Fruit fly (Drosophila melanogaster) whole organism, embryonic: ENCODE results near the gene CG33098.

Experiments used
- CG10147 ChIP-seq: fragments of 200-800 bp; sonication (Bioruptor generic); optimal IDR thresholded peaks from 2 replicates; lab custom pipeline; 2019; ENCODE audit warnings: missing biosample characterization, mild to moderate bottlenecking, missing genetic modification characterization, moderate library complexity
- CG10462 ChIP-seq: fragments of 200-800 bp; sonication (Bioruptor generic); optimal IDR thresholded peaks from 2 replicates; lab custom pipeline; 2016; ENCODE audit warnings: missing biosample characterization, missing genetic modification characterization
- CG11085 ChIP-seq: fragments of 200-800 bp; sonication (Bioruptor generic); IDR thresholded peaks from 2 replicates; pipeline ENCODE4 v1.3.6; 2022; ENCODE audit warnings: missing biosample characterization, missing genetic modification characterization
- CG11456 ChIP-seq: fragments of 200-800 bp; sonication (Bioruptor generic); IDR thresholded peaks from 3 replicates; pipeline ENCODE4 v1.3.6; 2022; ENCODE audit warnings: missing biosample characterization, missing genetic modification characterization
- CG12659 ChIP-seq: fragments of 200-800 bp; sonication (Bioruptor generic); optimal IDR thresholded peaks from 3 replicates; lab custom pipeline; 2017; ENCODE audit warnings: mild to moderate bottlenecking, missing biosample characterization, missing genetic modification reagents, missing genetic modification characterization
- CG13287 ChIP-seq: fragments of 200-800 bp; sonication (Bioruptor generic); IDR thresholded peaks from 2 replicates; pipeline ENCODE4 v1.3.6; 2022; ENCODE audit warnings: missing biosample characterization, missing genetic modification characterization; ENCODE audit not compliant: partially characterized antibody
- CG15073 ChIP-seq: fragments of 200-800 bp; sonication (Bioruptor generic); optimal IDR thresholded peaks from 2 replicates; lab custom pipeline; 2016; ENCODE audit warnings: missing biosample characterization, missing genetic modification characterization
- CG15479 ChIP-seq: fragments of 200-800 bp; sonication (Bioruptor generic); optimal IDR thresholded peaks from 3 replicates; lab custom pipeline; 2019; ENCODE audit warnings: missing biosample characterization, mild to moderate bottlenecking, missing genetic modification characterization, moderate library complexity
- CG17385 ChIP-seq: fragments of 200-800 bp; sonication (Bioruptor generic); optimal IDR thresholded peaks from 3 replicates; lab custom pipeline; 2018; ENCODE audit warnings: missing biosample characterization, mild to moderate bottlenecking, missing genetic modification characterization
- CG18011 ChIP-seq: fragments of 200-800 bp; sonication (Bioruptor generic); optimal IDR thresholded peaks from 2 replicates; lab custom pipeline; 2017; ENCODE audit warnings: missing biosample characterization, missing genetic modification characterization, mild to moderate bottlenecking, moderate library complexity, missing genotype
- CG18619 ChIP-seq: fragments of 200-800 bp; sonication (Bioruptor generic); optimal IDR thresholded peaks from 3 replicates; lab custom pipeline; 2017; ENCODE audit warnings: missing biosample characterization, mild to moderate bottlenecking, missing genetic modification characterization
- CG2712 ChIP-seq: fragments of 200-800 bp; optimal IDR thresholded peaks from 3 replicates; lab custom pipeline; 2019; ENCODE audit warnings: missing biosample characterization, mild to moderate bottlenecking, missing genetic modification characterization, moderate library complexity
- CG3726 ChIP-seq: fragments of 200-800 bp; sonication (Bioruptor generic); IDR thresholded peaks from 3 replicates; pipeline ENCODE4, ENCODE4 v1.3.6; 2022; ENCODE audit warnings: missing biosample characterization, missing genetic modification characterization
- CG3838 ChIP-seq: fragments of 200-800 bp; sonication (Bioruptor generic); optimal IDR thresholded peaks from 3 replicates; lab custom pipeline; 2016; ENCODE audit warnings: missing biosample characterization, missing genetic modification characterization
- CG5245 ChIP-seq: fragments of 200-800 bp; sonication (Bioruptor generic); optimal IDR thresholded peaks from 3 replicates; lab custom pipeline; 2016; ENCODE audit warnings: missing biosample characterization, missing genetic modification characterization
- CG6272 ChIP-seq: fragments of 200-800 bp; sonication (Bioruptor generic); IDR thresholded peaks from 2 replicates; pipeline ENCODE4 v1.3.6; 2022; ENCODE audit warnings: missing biosample characterization, missing genetic modification characterization
- CG6683 ChIP-seq: fragments of 200-800 bp; sonication (Bioruptor generic); optimal IDR thresholded peaks from 2 replicates; lab custom pipeline; 2017; ENCODE audit warnings: missing biosample characterization, mild to moderate bottlenecking, missing genetic modification characterization, missing genetic modification reagents
- CG7357 ChIP-seq: fragments of 200-800 bp; sonication (Bioruptor generic); IDR thresholded peaks from 3 replicates; pipeline ENCODE4 v1.3.6; 2022; ENCODE audit warnings: missing biosample characterization, missing genetic modification characterization
- CG7745 ChIP-seq: fragments of 200-800 bp; sonication (Bioruptor generic); optimal IDR thresholded peaks from 2 replicates; lab custom pipeline; 2018; ENCODE audit warnings: missing biosample characterization, mild to moderate bottlenecking, missing genetic modification characterization, moderate library complexity
- CG7839 ChIP-seq: fragments of 200-800 bp; sonication (Bioruptor generic); optimal IDR thresholded peaks from 3 replicates; lab custom pipeline; 2018; ENCODE audit warnings: missing biosample characterization, mild to moderate bottlenecking, missing genetic modification characterization, moderate library complexity
- CG8290 ChIP-seq, 3 experiments: fragments of 200-800 bp; sonication (Bioruptor generic); optimal IDR thresholded peaks; 2 replicates each; lab custom pipeline; 2016 to 2019; ENCODE audit warnings: missing biosample characterization in 3 of 3, missing genetic modification characterization in 3 of 3, mild to moderate bottlenecking in 2 of 3, moderate library complexity in 1 of 3
- CG8359 ChIP-seq: fragments of 200-800 bp; sonication (Bioruptor generic); optimal IDR thresholded peaks from 2 replicates; lab custom pipeline; 2017; ENCODE audit warnings: missing biosample characterization, mild to moderate bottlenecking, missing genetic modification characterization, borderline replicate concordance
- CG8924 ChIP-seq: fragments of 200-800 bp; optimal IDR thresholded peaks from 3 replicates; lab custom pipeline; 2019; ENCODE audit warnings: missing biosample characterization, mild to moderate bottlenecking, missing genetic modification characterization, moderate library complexity
- ERR ChIP-seq: fragments of 200-800 bp; sonication (Bioruptor generic); optimal IDR thresholded peaks from 2 replicates; lab custom pipeline; 2016; ENCODE audit warnings: missing biosample characterization, missing genetic modification characterization
- HLH54F ChIP-seq: fragments of 200-800 bp; sonication (Bioruptor generic); optimal IDR thresholded peaks from 3 replicates; lab custom pipeline; 2016; ENCODE audit warnings: missing biosample characterization, missing genetic modification characterization
- HLHmδ ChIP-seq: fragments of 200-800 bp; sonication (Bioruptor generic); optimal IDR thresholded peaks from 2 replicates; lab custom pipeline; 2018; ENCODE audit warnings: missing biosample characterization, mild to moderate bottlenecking, missing genetic modification characterization, moderate library complexity
- Hr39 ChIP-seq: fragments of >200 bp; optimal IDR thresholded peaks from 2 replicates; lab custom pipeline; 2017
- Hr78 ChIP-seq, 2 experiments: fragments of 200-800 bp in 1 of 2; fragments of >200 bp in 1 of 2; sonication (Bioruptor generic) in 1 of 2; optimal IDR thresholded peaks; 2 replicates each; lab custom pipeline; 2017 to 2019; ENCODE audit warnings: missing biosample characterization in 2 of 2, missing genetic modification characterization in 2 of 2, mild to moderate bottlenecking in 1 of 2, moderate library complexity in 1 of 2
- MBD-R2 ChIP-seq: fragments of 200-800 bp; sonication (Bioruptor generic); IDR thresholded peaks from 2 replicates; pipeline ENCODE4 v1.3.6; 2022; ENCODE audit warnings: missing biosample characterization, missing genetic modification characterization
- Mrtf ChIP-seq: fragments of 200-800 bp; sonication (Bioruptor generic); IDR thresholded peaks from 3 replicates; pipeline ENCODE4 v1.3.6; 2022; ENCODE audit warnings: missing biosample characterization, missing genetic modification characterization
- Nf-YA ChIP-seq: fragments of 200-800 bp; sonication (Bioruptor generic); IDR thresholded peaks from 2 replicates; pipeline ENCODE4 v1.3.6; 2022; ENCODE audit warnings: missing biosample characterization, missing genetic modification characterization
- Poxn ChIP-seq: fragments of 200-800 bp; sonication (Bioruptor generic); IDR thresholded peaks from 2 replicates; pipeline ENCODE4 v1.3.6; 2022; ENCODE audit warnings: missing biosample characterization, missing genetic modification characterization
- Rx ChIP-seq: fragments of 200-800 bp; sonication (Bioruptor generic); IDR thresholded peaks from 2 replicates; pipeline ENCODE4 v1.3.6; 2022; ENCODE audit warnings: missing biosample characterization, missing genetic modification characterization
- Side ChIP-seq: fragments of 200-800 bp; sonication (Bioruptor generic); optimal IDR thresholded peaks from 2 replicates; lab custom pipeline; 2016; ENCODE audit warnings: missing biosample characterization, missing genetic modification characterization
- ase ChIP-seq: fragments of 200-800 bp; sonication (Bioruptor generic); IDR thresholded peaks from 3 replicates; pipeline ENCODE4 v1.3.6; 2022; ENCODE audit warnings: missing biosample characterization, missing genetic modification characterization
- danr ChIP-seq: fragments of 200-800 bp; sonication (Bioruptor generic); IDR thresholded peaks from 2 replicates; pipeline ENCODE4 v1.3.6; 2022; ENCODE audit warnings: missing biosample characterization, missing genetic modification characterization
- fu2 ChIP-seq: fragments of 200-800 bp; sonication (Bioruptor generic); optimal IDR thresholded peaks from 2 replicates; lab custom pipeline; 2016; ENCODE audit warnings: missing biosample characterization, missing genetic modification characterization
- gro ChIP-seq: fragments of 200-800 bp; sonication (Bioruptor generic); optimal IDR thresholded peaks from 2 replicates; lab custom pipeline; 2016; ENCODE audit warnings: missing biosample characterization, missing genetic modification characterization
- ham ChIP-seq: fragments of 200-800 bp; sonication (Bioruptor generic); IDR thresholded peaks from 2 replicates; pipeline ENCODE4 v1.3.6; 2022; ENCODE audit warnings: missing biosample characterization, missing genetic modification characterization
- hbn ChIP-seq: fragments of 200-800 bp; sonication (Bioruptor generic); IDR thresholded peaks from 2 replicates; pipeline ENCODE4 v1.3.6; 2022; ENCODE audit warnings: missing biosample characterization, missing genetic modification characterization; ENCODE audit not compliant: partially characterized antibody
- nerfin-2 ChIP-seq: fragments of 200-800 bp; sonication (Bioruptor generic); IDR thresholded peaks from 2 replicates; pipeline ENCODE4 v1.3.6; 2022; ENCODE audit warnings: missing biosample characterization, missing genetic modification characterization; ENCODE audit not compliant: partially characterized antibody
- odd ChIP-seq: fragments of 200-800 bp; sonication (Bioruptor generic); optimal IDR thresholded peaks from 2 replicates; lab custom pipeline; 2017; ENCODE audit warnings: missing biosample characterization, mild to moderate bottlenecking, missing genetic modification characterization
- peb ChIP-seq: fragments of 200-800 bp; sonication (Bioruptor generic); IDR thresholded peaks from 2 replicates; pipeline ENCODE4 v1.3.6; 2022; ENCODE audit warnings: missing biosample characterization, missing genetic modification characterization
- repo ChIP-seq: fragments of 200-800 bp; sonication (Bioruptor generic); optimal IDR thresholded peaks from 2 replicates; lab custom pipeline; 2016; ENCODE audit warnings: missing biosample characterization, missing genetic modification characterization
- row ChIP-seq: fragments of 200-800 bp; sonication (Bioruptor generic); IDR thresholded peaks from 3 replicates; pipeline ENCODE4 v1.3.6; 2022; ENCODE audit warnings: missing biosample characterization, missing genetic modification characterization
- sens-2 ChIP-seq: fragments of 200-800 bp; sonication (Bioruptor generic); IDR thresholded peaks from 2 replicates; pipeline ENCODE4 v1.3.6; 2022; ENCODE audit warnings: missing biosample characterization, missing genetic modification characterization
- slp2 ChIP-seq: fragments of 200-800 bp; sonication (Bioruptor generic); optimal IDR thresholded peaks from 2 replicates; lab custom pipeline; 2016; ENCODE audit warnings: missing biosample characterization, missing genetic modification characterization
- sug ChIP-seq: fragments of 200-800 bp; optimal IDR thresholded peaks from 2 replicates; lab custom pipeline; 2019; ENCODE audit warnings: missing biosample characterization, mild to moderate bottlenecking, missing genetic modification characterization, moderate library complexity
- unpg ChIP-seq: fragments of 200-800 bp; sonication (Bioruptor generic); optimal IDR thresholded peaks from 3 replicates; lab custom pipeline; 2018; ENCODE audit warnings: missing biosample characterization, mild to moderate bottlenecking, missing genetic modification characterization, moderate library complexity
- usp ChIP-seq: fragments of >200 bp; optimal IDR thresholded peaks from 2 replicates; lab custom pipeline; 2017; ENCODE audit warnings: missing biosample characterization, missing genetic modification characterization
- vvl ChIP-seq: fragments of 200-800 bp; sonication (Bioruptor generic); IDR thresholded peaks from 2 replicates; pipeline ENCODE4 v1.3.6; 2022; ENCODE audit warnings: missing biosample characterization, missing genetic modification characterization
- zfh2 ChIP-seq: fragments of 200-800 bp; sonication (Bioruptor generic); optimal IDR thresholded peaks from 2 replicates; lab custom pipeline; 2016; ENCODE audit warnings: missing biosample characterization, missing genetic modification characterization

The CG33098 gene

DNA sequence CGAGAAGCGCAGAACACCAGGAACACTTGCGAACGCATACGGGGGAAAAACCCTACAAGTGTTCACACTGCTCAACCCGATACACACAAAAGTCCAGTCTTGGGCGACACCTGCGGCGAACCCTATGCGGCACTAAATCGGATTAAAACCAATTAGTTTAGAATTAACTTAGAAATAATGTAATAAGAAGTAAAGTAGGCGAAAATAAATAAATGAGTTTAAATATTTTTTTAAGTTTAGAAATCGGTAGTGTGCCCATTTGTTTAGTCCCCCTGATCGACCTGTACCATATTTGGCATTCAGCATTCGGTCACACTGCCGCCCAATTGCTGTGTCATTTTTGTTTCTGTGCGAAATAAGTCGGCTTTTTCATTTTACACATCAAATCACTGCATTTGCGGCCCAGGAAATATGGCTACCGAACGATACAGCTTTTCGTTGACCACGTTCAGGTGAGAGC lies 44.1 kb downstream of the CG33098 start, which contains the start of gene Prosalpha2 (continued):
- TF ChIP-seq CG10147 (GFP tag; lab: Kevin White, UChicago) (peak; percentile 11), CG10462 (no peak), danr (GFP tag; lab: Robert Waterston, UW) (no peak), Hr78 (GFP tag; optimal IDR thresholded peaks at IDR 0.05; lab: Kevin White, UChicago) (no peak), CG18619 (GFP tag; lab: Kevin White, UChicago) (no peak), ase (no peak), Side (no peak), CG8359 (GFP tag; lab: Kevin White, UChicago) (no peak), CG5245 (GFP tag; lab: Kevin White, UChicago) (no peak), ham (no peak), CG15479 (GFP tag; lab: Kevin White, UChicago) (no peak), gro (GFP tag; lab: Kevin White, UChicago) (no peak), CG7839 (tag; lab: Kevin White, UChicago) (no peak), vvl (GFP tag; lab: Robert Waterston, UW) (no peak), Nf-YA (GFP tag; lab: Robert Waterston, UW) (no peak), repo (GFP tag; lab: Kevin White, UChicago) (no peak), zfh2 (GFP tag; lab: Kevin White, UChicago) (no peak), Rx (GFP tag; lab: Robert Waterston, UW) (no peak), hbn (GFP tag; lab: Robert Waterston, UW) (no peak), CG17385 (GFP tag; lab: Kevin White, UChicago) (no peak), CG3726 (no peak), nerfin-2 (no peak), CG11085 (GFP tag; lab: Robert Waterston, UW) (no peak), sens-2 (no peak), HLH54F (GFP tag; lab: Kevin White, UChicago) (no peak), CG6272 (GFP tag; lab: Robert Waterston, UW) (no peak; the same call in 1 of the 2 replicates), CG13287 (GFP tag; lab: Robert Waterston, UW) (no peak; the same call in 1 of the 2 replicates), row (peak; percentile 59), CG15073 (no peak), CG8924 (tag; lab: Kevin White, UChicago) (peak; percentile 11), CG18011 (GFP tag; lab: Kevin White, UChicago) (no peak), ERR (GFP tag; lab: Kevin White, UChicago) (no peak), Mrtf (GFP tag; lab: Robert Waterston, UW) (no peak), unpg (GFP tag; lab: Kevin White, UChicago) (no peak), HLHmδ (GFP tag; lab: Kevin White, UChicago) (no peak), fu2 (GFP tag; lab: Kevin White, UChicago) (no peak), Poxn (GFP tag; lab: Robert Waterston, UW) (no peak), slp2 (no peak), CG12659 (GFP tag; lab: Kevin White, UChicago) (peak; percentile 68), CG8290 (GFP tag; optimal IDR thresholded peaks at IDR 0.05; lab: Kevin White, UChicago) (peak; percentile 9), CG8290 (tag; optimal IDR thresholded peaks at IDR 0.05; lab: Kevin White, UChicago) (no peak), Hr39 (no peak), CG7357 (GFP tag; lab: Robert Waterston, UW) (peak; percentile 93), MBD-R2 (GFP tag; lab: Robert Waterston, UW) (peak; percentile 82), CG2712 (tag; lab: Kevin White, UChicago) (peak; percentile 28), sug (tag; lab: Kevin White, UChicago) (peak; percentile 40), CG7745 (tag; lab: Kevin White, UChicago) (no peak), CG3838 (no peak), peb (GFP tag; lab: Robert Waterston, UW) (no peak), CG6683 (GFP tag; lab: Kevin White, UChicago) (no peak), CG11456 (GFP tag; lab: Robert Waterston, UW) (no peak), odd (GFP tag; lab: Kevin White, UChicago) (no peak), usp (no peak)
